Fruit fly (Drosophila melanogaster) whole organism, pupa: ENCODE results near the gene DhpD.

Source experiments
- D1 ChIP-seq: fragments of 200-800 bp; sonication (Bioruptor generic); optimal IDR thresholded peaks from 2 replicates; lab custom pipeline; 2018; ENCODE audit warnings: missing biosample characterization, mild to moderate bottlenecking, missing genetic modification characterization, moderate library complexity
- Pif1B ChIP-seq: fragments of 200-800 bp; sonication (Bioruptor generic); optimal IDR thresholded peaks from 3 replicates; lab custom pipeline; 2016; ENCODE audit warnings: missing biosample characterization, missing genetic modification characterization

DNA sequence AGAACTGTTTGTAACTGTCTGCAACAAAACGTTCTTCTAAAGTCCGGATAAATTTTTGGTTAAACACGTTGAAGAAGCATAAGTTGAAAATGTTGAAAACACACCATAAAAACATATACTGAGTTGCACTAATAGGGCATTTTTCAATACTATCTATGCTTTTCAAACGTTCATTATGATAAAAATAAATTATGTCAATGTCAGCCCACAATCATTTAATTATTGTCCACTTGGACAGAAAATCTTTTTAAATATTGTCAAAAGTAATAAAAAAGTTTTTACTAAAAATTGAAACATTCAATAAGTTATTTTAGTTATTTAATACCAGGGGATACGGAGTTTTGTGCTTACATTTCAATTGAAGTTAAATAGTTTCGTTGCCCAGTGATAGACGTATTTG, 37.4 kb upstream of the DhpD start, which contains the start of gene CG1092:
- TF ChIP-seq D1 (tag; lab: Kevin White, UChicago) (no peak), Pif1B (GFP tag; lab: Kevin White, UChicago) (no peak)
